Worm (Caenorhabditis elegans) whole organism, young adult: ENCODE measurements around the gene mrps-26.

Source experiments
- B0261.1 ChIP-seq: sonication (generic microtip); optimal IDR thresholded peaks from 2 replicates; lab custom pipeline; 2016; ENCODE audit warnings: mild to moderate bottlenecking, missing genetic modification characterization, moderate library complexity, missing compliant biosample characterization
- B0336.3 ChIP-seq: fragments of 200-800 bp; sonication (Bioruptor generic); IDR thresholded peaks from 2 replicates; pipeline ENCODE4 v1.3.6; 2022; ENCODE audit warnings: missing genetic modification characterization, missing compliant biosample characterization
- C06A6.2 ChIP-seq: fragments of 200-800 bp; sonication (Bioruptor generic); conservative IDR thresholded peaks from 2 replicates; pipeline ENCODE4 v1.3.6; 2022; ENCODE audit warnings: missing genetic modification characterization, missing compliant biosample characterization
- C17E4.6 ChIP-seq: fragments of 200-800 bp; sonication (Bioruptor generic); IDR thresholded peaks from 2 replicates; pipeline ENCODE4 v1.3.6; 2022; ENCODE audit warnings: missing genetic modification reagents, missing genetic modification characterization, missing compliant biosample characterization
- F10E7.11 ChIP-seq: sonication (generic microtip); optimal IDR thresholded peaks from 2 replicates; lab custom pipeline; 2017; ENCODE audit warnings: mild to moderate bottlenecking, missing genetic modification characterization, moderate library complexity, missing compliant biosample characterization
- F23B12.7 ChIP-seq: sonication (generic microtip); optimal IDR thresholded peaks from 2 replicates; lab custom pipeline; 2017; ENCODE audit warnings: missing genetic modification characterization, mild to moderate bottlenecking, missing compliant biosample characterization, antibody characterized with exemption, moderate library complexity; ENCODE audit not compliant: insufficient read depth
- F37B4.10 ChIP-seq: fragments of 200-800 bp; sonication (Bioruptor generic); IDR thresholded peaks from 2 replicates; pipeline ENCODE4 v1.3.6; 2022; ENCODE audit warnings: missing genetic modification characterization, missing compliant biosample characterization
- F49E8.2 ChIP-seq: sonication (generic microtip); optimal IDR thresholded peaks from 3 replicates; lab custom pipeline; 2017; ENCODE audit warnings: missing genetic modification characterization, mild to moderate bottlenecking, missing compliant biosample characterization, antibody characterized with exemption, moderate library complexity; ENCODE audit not compliant: insufficient read depth
- F57C9.4 ChIP-seq: sonication (generic microtip); optimal IDR thresholded peaks from 2 replicates; lab custom pipeline; 2017; ENCODE audit warnings: mild to moderate bottlenecking, missing genetic modification characterization, missing compliant biosample characterization
- K11D2.4 ChIP-seq: fragments of 200-800 bp; sonication (Bioruptor generic); IDR thresholded peaks from 2 replicates; pipeline ENCODE4 v1.3.6; 2022; ENCODE audit warnings: missing genetic modification reagents, missing genetic modification characterization, missing compliant biosample characterization
- T26A5.8 ChIP-seq: sonication (generic microtip); optimal IDR thresholded peaks from 2 replicates; lab custom pipeline; 2016; ENCODE audit warnings: missing genetic modification characterization, missing compliant biosample characterization
- Y56A3A.18 ChIP-seq: fragments of 200-800 bp; sonication (Bioruptor generic); IDR thresholded peaks from 2 replicates; pipeline ENCODE4 v1.3.6; 2022; ENCODE audit warnings: missing genetic modification reagents, missing genetic modification characterization, missing compliant biosample characterization
- Y95B8A.8 ChIP-seq: fragments of 200-800 bp; sonication (Bioruptor generic); IDR thresholded peaks from 2 replicates; pipeline ENCODE4 v1.3.6; 2022; ENCODE audit warnings: missing genetic modification reagents, missing genetic modification characterization, missing compliant biosample characterization
- ZK185.1 ChIP-seq: sonication (generic microtip); optimal IDR thresholded peaks from 2 replicates; lab custom pipeline; 2016; ENCODE audit warnings: mild to moderate bottlenecking, missing genetic modification characterization, missing compliant biosample characterization; ENCODE audit not compliant: poor library complexity, severe bottlenecking
- aptf-2 ChIP-seq: fragments of 200-800 bp; sonication (Bioruptor generic); conservative IDR thresholded peaks from 2 replicates; pipeline ENCODE4 v1.3.6; 2022; ENCODE audit warnings: missing genetic modification reagents, missing genetic modification characterization, missing compliant biosample characterization
- athp-1 ChIP-seq: sonication (generic microtip); optimal IDR thresholded peaks from 2 replicates; lab custom pipeline; 2017; ENCODE audit warnings: mild to moderate bottlenecking, missing genetic modification characterization, missing compliant biosample characterization
- attf-6 ChIP-seq: fragments of 200-800 bp; sonication (Bioruptor generic); IDR thresholded peaks from 2 replicates; pipeline ENCODE4 v1.3.6; 2022; ENCODE audit warnings: missing genetic modification reagents, missing genetic modification characterization, missing compliant biosample characterization
- ceh-91 ChIP-seq: fragments of 200-800 bp; sonication (Bioruptor generic); IDR thresholded peaks from 2 replicates; pipeline ENCODE4 v1.3.6; 2022; ENCODE audit warnings: missing genetic modification reagents, missing genetic modification characterization, missing compliant biosample characterization
- chd-7 ChIP-seq: sonication (generic microtip); optimal IDR thresholded peaks from 2 replicates; lab custom pipeline; 2016; ENCODE audit warnings: mild to moderate bottlenecking, missing genetic modification characterization, moderate library complexity, missing compliant biosample characterization
- die-1 ChIP-seq: sonication (generic microtip); optimal IDR thresholded peaks from 2 replicates; lab custom pipeline; 2016; ENCODE audit warnings: missing genotype, mild to moderate bottlenecking, missing genetic modification characterization, missing compliant biosample characterization
- dpl-1 ChIP-seq: fragments of 150-350 bp; optimal IDR thresholded peaks from 2 replicates; lab custom pipeline; 2014; ENCODE audit warnings: missing biosample characterization, missing genetic modification reagents, missing genetic modification characterization
- efl-1 ChIP-seq: fragments of 150-350 bp; optimal IDR thresholded peaks from 2 replicates; lab custom pipeline; 2014; ENCODE audit warnings: missing biosample characterization, missing genetic modification reagents, missing genetic modification characterization
- egl-18 ChIP-seq: fragments of 200-800 bp; sonication (Bioruptor generic); IDR thresholded peaks from 2 replicates; pipeline ENCODE4 v1.3.6; 2022; ENCODE audit warnings: missing genetic modification reagents, missing genetic modification characterization, missing compliant biosample characterization
- egrh-3 ChIP-seq: fragments of 200-800 bp; sonication (Bioruptor generic); IDR thresholded peaks from 2 replicates; pipeline ENCODE4 v1.3.6; 2022; ENCODE audit warnings: missing genetic modification reagents, missing genetic modification characterization, missing compliant biosample characterization
- ekl-4 ChIP-seq: fragments of 200-800 bp; sonication (Bioruptor generic); IDR thresholded peaks from 2 replicates; pipeline ENCODE4 v1.3.6; 2022; ENCODE audit warnings: missing genetic modification reagents, missing genetic modification characterization, missing compliant biosample characterization
- fkh-3 ChIP-seq: sonication (generic microtip); optimal IDR thresholded peaks from 2 replicates; lab custom pipeline; 2016; ENCODE audit warnings: mild to moderate bottlenecking, missing genetic modification characterization, missing compliant biosample characterization
- hlh-12 ChIP-seq: sonication (generic microtip); optimal IDR thresholded peaks from 2 replicates; lab custom pipeline; 2016; ENCODE audit warnings: missing genetic modification characterization, missing compliant biosample characterization
- hmg-1.2 ChIP-seq: fragments of 200-800 bp; sonication (Bioruptor generic); IDR thresholded peaks from 2 replicates; pipeline ENCODE4 v1.3.6; 2022; ENCODE audit warnings: missing genetic modification reagents, missing genetic modification characterization, missing compliant biosample characterization
- hrde-1 ChIP-seq: sonication (generic microtip); optimal IDR thresholded peaks from 2 replicates; lab custom pipeline; 2016; ENCODE audit warnings: missing genetic modification characterization, mild to moderate bottlenecking, missing compliant biosample characterization, moderate library complexity, missing genotype, missing genetic modification reagents, borderline replicate concordance
- let-526 ChIP-seq: fragments of 200-800 bp; sonication (Bioruptor generic); IDR thresholded peaks from 2 replicates; pipeline ENCODE4 v1.3.6; 2022; ENCODE audit warnings: missing genetic modification reagents, missing genetic modification characterization, missing compliant biosample characterization
- lin-35 ChIP-seq, 3 experiments: fragments of 150-350 bp in 2 of 3; sonication (generic microtip) in 1 of 3; optimal IDR thresholded peaks; 2 replicates each; lab custom pipeline; 2014 to 2018; ENCODE audit warnings: missing biosample characterization in 3 of 3, missing genetic modification characterization in 3 of 3, missing genetic modification reagents in 3 of 3
- lsl-1 ChIP-seq: fragments of 200-800 bp; sonication (Bioruptor generic); optimal IDR thresholded peaks from 2 replicates; lab custom pipeline; 2018; ENCODE audit warnings: mild to moderate bottlenecking, missing genetic modification characterization, moderate library complexity, missing compliant biosample characterization
- lsy-27 ChIP-seq: sonication (generic microtip); optimal IDR thresholded peaks from 2 replicates; lab custom pipeline; 2017; ENCODE audit warnings: missing genetic modification characterization, mild to moderate bottlenecking, missing compliant biosample characterization, antibody characterized with exemption, missing genotype, borderline replicate concordance; ENCODE audit not compliant: insufficient read depth
- madf-3 ChIP-seq: fragments of 200-800 bp; sonication (Bioruptor generic); IDR thresholded peaks from 2 replicates; pipeline ENCODE4 v1.3.6; 2022; ENCODE audit warnings: missing genetic modification reagents, missing genetic modification characterization, missing compliant biosample characterization
- mes-4 ChIP-seq: sonication (generic microtip); optimal IDR thresholded peaks from 2 replicates; lab custom pipeline; 2016; ENCODE audit warnings: missing genotype, missing genetic modification characterization, missing compliant biosample characterization
- mxl-1 ChIP-seq: sonication (generic microtip); optimal IDR thresholded peaks from 2 replicates; lab custom pipeline; 2016; ENCODE audit warnings: missing genetic modification characterization, missing compliant biosample characterization
- nfya-1 ChIP-seq: sonication (generic microtip); optimal IDR thresholded peaks from 2 replicates; lab custom pipeline; 2017; ENCODE audit warnings: antibody characterized with exemption, missing compliant biosample characterization, missing genetic modification characterization, borderline replicate concordance; ENCODE audit not compliant: insufficient read depth
- nfyb-1 ChIP-seq: fragments of 200-800 bp; sonication (Bioruptor generic); IDR thresholded peaks from 2 replicates; pipeline ENCODE4 v1.3.6; 2022; ENCODE audit warnings: missing genetic modification reagents, missing genetic modification characterization, missing compliant biosample characterization
- nhr-120 ChIP-seq: fragments of 200-800 bp; sonication (Bioruptor generic); IDR thresholded peaks from 2 replicates; pipeline ENCODE4 v1.3.6; 2022; ENCODE audit warnings: missing genetic modification characterization, missing compliant biosample characterization
- nhr-80 ChIP-seq: sonication (generic microtip); optimal IDR thresholded peaks from 2 replicates; lab custom pipeline; 2016; ENCODE audit warnings: missing genetic modification characterization, missing compliant biosample characterization
- rcor-1 ChIP-seq: fragments of 200-800 bp; sonication (Bioruptor generic); IDR thresholded peaks from 2 replicates; pipeline ENCODE4 v1.3.6; 2022; ENCODE audit warnings: missing genetic modification reagents, missing genetic modification characterization, missing compliant biosample characterization
- sea-2 ChIP-seq: fragments of 200-800 bp; sonication (Bioruptor generic); IDR thresholded peaks from 2 replicates; pipeline ENCODE4 v1.3.6; 2022; ENCODE audit warnings: missing genetic modification characterization, missing compliant biosample characterization
- tlf-1 ChIP-seq: fragments of 200-800 bp; sonication (Bioruptor generic); optimal IDR thresholded peaks from 2 replicates; lab custom pipeline; 2018; ENCODE audit warnings: mild to moderate bottlenecking, missing genetic modification characterization, missing compliant biosample characterization
- unc-130 ChIP-seq: sonication (generic microtip); optimal IDR thresholded peaks from 2 replicates; lab custom pipeline; 2016; ENCODE audit warnings: missing genetic modification reagents, missing genetic modification characterization, missing compliant biosample characterization
- zfh-2 ChIP-seq: fragments of 200-800 bp; sonication (Bioruptor generic); conservative IDR thresholded peaks from 2 replicates; pipeline ENCODE4 v1.3.6; 2022; ENCODE audit warnings: missing genetic modification reagents, missing genetic modification characterization, missing compliant biosample characterization
- zim-3 ChIP-seq: sonication (generic microtip); optimal IDR thresholded peaks from 2 replicates; lab custom pipeline; 2017; ENCODE audit warnings: mild to moderate bottlenecking, missing genetic modification characterization, moderate library complexity, missing compliant biosample characterization
- ztf-28 ChIP-seq: fragments of 200-800 bp; sonication (Bioruptor generic); IDR thresholded peaks from 2 replicates; pipeline ENCODE4 v1.3.6; 2022; ENCODE audit warnings: missing genetic modification reagents, missing genetic modification characterization, missing compliant biosample characterization
- ztf-6 ChIP-seq: fragments of 200-800 bp; sonication (Bioruptor generic); IDR thresholded peaks from 2 replicates; pipeline ENCODE4 v1.3.6; 2022; ENCODE audit warnings: missing genetic modification reagents, missing genetic modification characterization, missing compliant biosample characterization

Gene mrps-26

DNA sequence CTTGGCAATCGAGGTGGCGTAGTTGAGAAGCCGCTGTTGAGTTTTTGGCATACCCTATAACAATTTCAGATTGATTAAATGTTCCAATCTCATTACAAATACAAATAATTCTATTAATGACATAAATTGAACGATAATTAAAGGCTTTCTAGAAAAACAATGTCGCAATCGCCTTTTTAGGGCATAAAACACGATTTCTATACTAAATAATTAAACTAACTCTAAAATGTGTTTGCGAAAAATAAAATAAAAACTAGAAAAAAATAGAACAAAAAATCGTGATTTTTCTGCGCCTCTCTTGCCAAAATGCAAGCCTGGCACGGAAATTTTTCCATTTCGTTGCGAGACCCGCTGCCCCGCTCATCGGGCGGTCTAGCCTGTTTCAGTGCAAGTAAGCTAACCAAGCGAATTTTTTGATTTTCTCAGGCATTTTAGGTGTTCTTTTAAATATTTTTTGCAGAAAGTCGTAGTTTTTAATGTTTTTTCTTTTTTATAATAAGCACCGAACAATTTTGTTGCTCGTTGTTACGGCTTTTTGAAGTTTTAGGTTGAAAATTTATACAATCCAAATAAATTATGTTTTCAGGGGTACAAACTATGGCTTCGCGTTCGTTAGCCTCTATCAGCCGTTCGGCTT is 6.5 kb upstream of the mrps-26 start, which contains the start of the genes C34E10.12, C34E10.10 and atp-2 (continued):
- TF ChIP-seq T26A5.8 (tag; lab: Kevin White, UChicago) = no peak
- no peak for TF ChIP-seq F37B4.10 (GFP tag; lab: Robert Waterston, UW)
- no peak for TF ChIP-seq Y56A3A.18 (GFP tag; lab: Robert Waterston, UW)
- no peak for TF ChIP-seq egl-18 (GFP tag; lab: Robert Waterston, UW)
- TF ChIP-seq B0336.3 (GFP tag; lab: Robert Waterston, UW) = no peak
- no peak for TF ChIP-seq aptf-2
- TF ChIP-seq nhr-120 = no peak
- peak; percentile 47; the same call in 1 of the 2 replicates for TF ChIP-seq hmg-1.2
- no peak for TF ChIP-seq mes-4
- TF ChIP-seq athp-1 (tag; lab: Kevin White, UChicago) = no peak
- TF ChIP-seq lin-35 (GFP tag; optimal IDR thresholded peaks at IDR 0.05; lab: Kevin White, UChicago) = peak in 1 of 3 experiments; percentile 76
- TF ChIP-seq mxl-1 (tag; lab: Kevin White, UChicago) = no peak
- no peak for TF ChIP-seq nfya-1 (tag; lab: Kevin White, UChicago)
- TF ChIP-seq zim-3 (tag; lab: Kevin White, UChicago) = no peak
- peak; percentile 46; the same call in 1 of the 2 replicates for TF ChIP-seq C06A6.2 (GFP tag; lab: Robert Waterston, UW)
- no peak for TF ChIP-seq hrde-1
- no peak for TF ChIP-seq fkh-3
- no peak for TF ChIP-seq die-1 (tag; lab: Kevin White, UChicago)
- no peak for TF ChIP-seq F10E7.11 (tag; lab: Kevin White, UChicago)
- peak; percentile 50 for TF ChIP-seq egrh-3 (GFP tag; lab: Robert Waterston, UW)
- no peak for TF ChIP-seq efl-1 (GFP tag; lab: Kevin White, UChicago)
- TF ChIP-seq madf-3 (GFP tag; lab: Robert Waterston, UW) = no peak
- TF ChIP-seq Y95B8A.8 (GFP tag; lab: Robert Waterston, UW) = no peak
- peak; percentile 87 for TF ChIP-seq F23B12.7 (tag; lab: Kevin White, UChicago)
- TF ChIP-seq F49E8.2 (tag; lab: Kevin White, UChicago) = peak; percentile 72
- TF ChIP-seq F57C9.4 = no peak
- no peak for TF ChIP-seq chd-7 (tag; lab: Kevin White, UChicago)
- no peak for TF ChIP-seq C17E4.6 (GFP tag; lab: Robert Waterston, UW)
- TF ChIP-seq attf-6 = no peak
- no peak for TF ChIP-seq ceh-91 (GFP tag; lab: Robert Waterston, UW)
- TF ChIP-seq B0261.1 (tag; lab: Kevin White, UChicago) = no peak
- peak; percentile 23 for TF ChIP-seq unc-130
- no peak for TF ChIP-seq lsy-27
- TF ChIP-seq ekl-4 (GFP tag; lab: Robert Waterston, UW) = peak; percentile 59
- peak; percentile 39; the same call in 1 of the 2 replicates for TF ChIP-seq rcor-1
- peak; percentile 58 for TF ChIP-seq dpl-1
- peak; percentile 73; the same call in 1 of the 2 replicates for TF ChIP-seq nfyb-1 (GFP tag; lab: Robert Waterston, UW)
- TF ChIP-seq ztf-6 = no peak
- no peak for TF ChIP-seq ztf-28 (GFP tag; lab: Robert Waterston, UW)
- no peak for TF ChIP-seq let-526 (GFP tag; lab: Robert Waterston, UW)
- no peak for TF ChIP-seq hlh-12 (tag; lab: Kevin White, UChicago)
- peak; percentile 13 for TF ChIP-seq tlf-1 (GFP tag; lab: Kevin White, UChicago)
- no peak for TF ChIP-seq zfh-2 (GFP tag; lab: Robert Waterston, UW)
- peak; percentile 20; the same call in 1 of the 2 replicates for TF ChIP-seq K11D2.4
- TF ChIP-seq sea-2 (GFP tag; lab: Robert Waterston, UW) = no peak
- peak; percentile 38 for TF ChIP-seq nhr-80 (tag; lab: Kevin White, UChicago)
- peak; percentile 68 for TF ChIP-seq ZK185.1 (tag; lab: Kevin White, UChicago)
- peak; percentile 47 for TF ChIP-seq lsl-1 (GFP tag; lab: Kevin White, UChicago)
